Worm (Caenorhabditis elegans): ENCODE measurements around the gene F26G1.5.

ce11 chrII:4771282-4771681 lies at the start of gene F26G1.5:
- TF ChIP-seq med-1 (GFP tag; optimal IDR thresholded peaks at IDR 0.05; ENCODE audit: insufficient read depth) (no peak), ref-1 (GFP tag; conservative IDR thresholded peaks at IDR 0.05) (no peak), ztf-23 (GFP tag; IDR thresholded peaks at IDR 0.05) (no peak), ztf-29 (GFP tag; IDR thresholded peaks at IDR 0.05) (no peak), cog-1 (tag; optimal IDR thresholded peaks at IDR 0.05) (no peak), flt-1 (GFP tag; IDR thresholded peaks at IDR 0.05) (no peak)
